Worm (Caenorhabditis elegans): ENCODE results near the gene snu-13.

DNA sequence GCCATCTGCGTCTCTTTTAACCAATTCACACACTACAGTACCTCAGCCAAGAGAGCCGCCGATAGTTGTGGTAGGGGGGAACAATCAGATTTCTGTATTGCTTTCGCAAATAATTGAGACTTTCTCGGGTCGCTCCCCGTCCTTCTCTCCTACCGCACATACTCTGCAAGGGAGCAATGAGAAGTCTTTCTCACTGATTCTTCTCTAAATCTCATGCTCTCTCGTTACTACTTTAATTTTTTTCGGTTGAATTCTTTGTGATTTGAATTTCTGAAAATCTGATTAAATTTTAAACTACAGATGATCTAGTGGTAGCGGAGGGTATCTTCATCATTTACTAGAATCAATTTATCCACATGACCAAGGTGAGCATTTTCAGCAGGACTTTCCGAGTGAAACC lies 16.9 kb upstream of the snu-13 start, which contains the start of gene ptb-1:
- no peak for TF ChIP-seq W03F9.2 (tag; optimal IDR thresholded peaks at IDR 0.05)
- TF ChIP-seq him-1 (tag; optimal IDR thresholded peaks at IDR 0.05) = no peak
- TF ChIP-seq dao-5 (tag; optimal IDR thresholded peaks at IDR 0.05) = no peak
